Worm (Caenorhabditis elegans) whole organism, late embryonic: ENCODE results near the gene gst-9.

Experiments
- C08G9.2 ChIP-seq: sonication (generic microtip); optimal IDR thresholded peaks from 2 replicates; lab custom pipeline; 2016; ENCODE audit warnings: mild to moderate bottlenecking, missing genetic modification characterization, moderate library complexity, missing compliant biosample characterization
- C38D4.7 ChIP-seq: fragments of 200-800 bp; sonication (Bioruptor generic); optimal IDR thresholded peaks from 2 replicates; lab custom pipeline; 2018; ENCODE audit warnings: mild to moderate bottlenecking, missing genetic modification characterization, moderate library complexity, missing compliant biosample characterization
- T23F11.4 ChIP-seq: fragments of 200-800 bp; sonication (Bioruptor generic); optimal IDR thresholded peaks from 2 replicates; lab custom pipeline; 2018; ENCODE audit warnings: mild to moderate bottlenecking, missing genetic modification characterization, missing compliant biosample characterization
- ahr-1 ChIP-seq: sonication (generic microtip); optimal IDR thresholded peaks from 2 replicates; lab custom pipeline; 2016; ENCODE audit warnings: missing genetic modification characterization, missing compliant biosample characterization
- ceh-14 ChIP-seq: sonication (generic microtip); optimal IDR thresholded peaks from 2 replicates; lab custom pipeline; 2016; ENCODE audit warnings: missing genotype, missing genetic modification characterization, missing compliant biosample characterization
- ceh-18 ChIP-seq: sonication (generic microtip); optimal IDR thresholded peaks from 2 replicates; lab custom pipeline; 2016; ENCODE audit warnings: missing genetic modification characterization, missing compliant biosample characterization
- ceh-2 ChIP-seq: sonication (generic microtip); optimal IDR thresholded peaks from 2 replicates; lab custom pipeline; 2016; ENCODE audit warnings: missing genotype, missing genetic modification characterization, missing compliant biosample characterization
- ceh-24 ChIP-seq: sonication (generic microtip); optimal IDR thresholded peaks from 2 replicates; lab custom pipeline; 2016; ENCODE audit warnings: mild to moderate bottlenecking, missing genetic modification characterization, missing compliant biosample characterization
- ceh-30 ChIP-seq: fragments of 150-350 bp; optimal IDR thresholded peaks from 2 replicates; lab custom pipeline; 2014; ENCODE audit warnings: missing biosample characterization, missing genetic modification characterization
- ceh-34 ChIP-seq: sonication (generic microtip); optimal IDR thresholded peaks from 2 replicates; lab custom pipeline; 2016; ENCODE audit warnings: mild to moderate bottlenecking, missing genetic modification characterization, missing compliant biosample characterization
- ceh-48 ChIP-seq: sonication (generic microtip); optimal IDR thresholded peaks from 2 replicates; lab custom pipeline; 2016; ENCODE audit warnings: missing genetic modification characterization, inconsistent platforms, missing compliant biosample characterization
- ceh-6 ChIP-seq: fragments of 200-800 bp; sonication (Bioruptor generic); optimal IDR thresholded peaks from 2 replicates; lab custom pipeline; 2018; ENCODE audit warnings: mild to moderate bottlenecking, missing genetic modification characterization, missing compliant biosample characterization
- ceh-9 ChIP-seq: sonication (generic microtip); optimal IDR thresholded peaks from 2 replicates; lab custom pipeline; 2016; ENCODE audit warnings: mild to moderate bottlenecking, missing genetic modification characterization, inconsistent platforms, missing compliant biosample characterization
- che-1 ChIP-seq: sonication (generic microtip); optimal IDR thresholded peaks from 2 replicates; lab custom pipeline; 2016; ENCODE audit warnings: mild to moderate bottlenecking, missing genetic modification characterization, missing compliant biosample characterization
- dve-1 ChIP-seq: sonication (generic microtip); optimal IDR thresholded peaks from 2 replicates; lab custom pipeline; 2017; ENCODE audit warnings: antibody characterized with exemption, mild to moderate bottlenecking, missing genetic modification characterization, missing compliant biosample characterization
- elt-4 ChIP-seq: sonication (generic microtip); optimal IDR thresholded peaks from 2 replicates; lab custom pipeline; 2016; ENCODE audit warnings: missing genetic modification characterization, missing compliant biosample characterization
- ets-4 ChIP-seq: sonication (generic microtip); optimal IDR thresholded peaks from 2 replicates; lab custom pipeline; 2016; ENCODE audit warnings: missing genetic modification characterization, missing compliant biosample characterization
- eyg-1 ChIP-seq: sonication (generic microtip); optimal IDR thresholded peaks from 2 replicates; lab custom pipeline; 2016; ENCODE audit warnings: missing genotype, missing genetic modification characterization, missing compliant biosample characterization
- fax-1 ChIP-seq: sonication (generic microtip); optimal IDR thresholded peaks from 2 replicates; lab custom pipeline; 2016; ENCODE audit warnings: missing genotype, missing genetic modification characterization, missing compliant biosample characterization
- fkh-6 ChIP-seq: sonication (generic microtip); optimal IDR thresholded peaks from 2 replicates; lab custom pipeline; 2016; ENCODE audit warnings: missing genetic modification characterization, missing compliant biosample characterization
- hlh-13 ChIP-seq: fragments of 200-800 bp; sonication (Bioruptor generic); optimal IDR thresholded peaks from 2 replicates; lab custom pipeline; 2018; ENCODE audit warnings: mild to moderate bottlenecking, missing genetic modification characterization, missing compliant biosample characterization
- lin-11 ChIP-seq: fragments of 200-800 bp; sonication (Bioruptor generic); optimal IDR thresholded peaks from 2 replicates; lab custom pipeline; 2018; ENCODE audit warnings: mild to moderate bottlenecking, missing genetic modification characterization, missing compliant biosample characterization
- madf-2 ChIP-seq: sonication (generic microtip); optimal IDR thresholded peaks from 2 replicates; lab custom pipeline; 2017; ENCODE audit warnings: missing genetic modification characterization, missing compliant biosample characterization
- mec-3 ChIP-seq: sonication (generic microtip); optimal IDR thresholded peaks from 2 replicates; lab custom pipeline; 2016; ENCODE audit warnings: borderline replicate concordance, missing genetic modification characterization, missing compliant biosample characterization
- nfya-1 ChIP-seq: sonication (generic microtip); optimal IDR thresholded peaks from 2 replicates; lab custom pipeline; 2017; ENCODE audit warnings: missing genetic modification characterization, mild to moderate bottlenecking, missing compliant biosample characterization, antibody characterized with exemption, moderate library complexity
- nhr-11 ChIP-seq: fragments of 150-350 bp; optimal IDR thresholded peaks from 2 replicates; lab custom pipeline; 2014; ENCODE audit warnings: missing biosample characterization, missing genetic modification characterization
- nhr-232 ChIP-seq: sonication (generic microtip); optimal IDR thresholded peaks from 2 replicates; lab custom pipeline; 2016; ENCODE audit warnings: missing genetic modification characterization, missing compliant biosample characterization
- npax-4 ChIP-seq: sonication (generic microtip); optimal IDR thresholded peaks from 2 replicates; lab custom pipeline; 2016; ENCODE audit warnings: missing genetic modification characterization, missing compliant biosample characterization
- odd-2 ChIP-seq: sonication (generic microtip); optimal IDR thresholded peaks from 2 replicates; lab custom pipeline; 2017; ENCODE audit warnings: antibody characterized with exemption, mild to moderate bottlenecking, missing genetic modification characterization, missing compliant biosample characterization
- pat-9 ChIP-seq: fragments of 200-800 bp; sonication (Bioruptor generic); optimal IDR thresholded peaks from 2 replicates; lab custom pipeline; 2018; ENCODE audit warnings: mild to moderate bottlenecking, missing genetic modification characterization, moderate library complexity, missing compliant biosample characterization
- pha-2 ChIP-seq: sonication (generic microtip); optimal IDR thresholded peaks from 2 replicates; lab custom pipeline; 2017; ENCODE audit warnings: mild to moderate bottlenecking, missing genetic modification characterization, missing compliant biosample characterization
- ref-2 ChIP-seq: sonication (generic microtip); optimal IDR thresholded peaks from 2 replicates; lab custom pipeline; 2016; ENCODE audit warnings: missing genetic modification characterization, missing compliant biosample characterization
- rnt-1 ChIP-seq: sonication (generic microtip); optimal IDR thresholded peaks from 2 replicates; lab custom pipeline; 2016; ENCODE audit warnings: missing genetic modification characterization, missing compliant biosample characterization
- sdc-2 ChIP-seq: sonication (generic microtip); optimal IDR thresholded peaks from 2 replicates; lab custom pipeline; 2016; ENCODE audit warnings: missing genotype, missing genetic modification characterization, missing compliant biosample characterization
- sox-4 ChIP-seq: sonication (generic microtip); optimal IDR thresholded peaks from 2 replicates; lab custom pipeline; 2017; ENCODE audit warnings: mild to moderate bottlenecking, missing genetic modification characterization, inconsistent platforms, missing compliant biosample characterization
- tbx-7 ChIP-seq: sonication (generic microtip); optimal IDR thresholded peaks from 2 replicates; lab custom pipeline; 2016; ENCODE audit warnings: missing genotype, missing genetic modification characterization, missing compliant biosample characterization
- ttx-3 ChIP-seq: sonication (generic microtip); optimal IDR thresholded peaks from 2 replicates; lab custom pipeline; 2016; ENCODE audit warnings: missing genetic modification reagents, missing genetic modification characterization, missing compliant biosample characterization
- unc-3 ChIP-seq, 2 experiments: fragments of 200-800 bp in 1 of 2; sonication (Bioruptor generic) in 1 of 2; sonication (generic microtip) in 1 of 2; conservative IDR thresholded peaks in 1 of 2; optimal IDR thresholded peaks in 1 of 2; 2 replicates each; pipeline versions ENCODE4 v1.3.6 to Lab custom; 2016 to 2022; ENCODE audit warnings: missing compliant biosample characterization in 2 of 2, missing genetic modification characterization in 2 of 2, missing genetic modification reagents in 1 of 2
- unc-42 ChIP-seq: sonication (generic microtip); optimal IDR thresholded peaks from 2 replicates; lab custom pipeline; 2016; ENCODE audit warnings: missing genotype, missing genetic modification characterization, missing compliant biosample characterization
- unc-55 ChIP-seq: sonication (generic microtip); optimal IDR thresholded peaks from 2 replicates; lab custom pipeline; 2017; ENCODE audit warnings: missing biosample characterization, missing genetic modification reagents, missing genetic modification characterization
- unc-86 ChIP-seq: sonication (generic microtip); optimal IDR thresholded peaks from 2 replicates; lab custom pipeline; 2016; ENCODE audit warnings: missing genetic modification characterization, missing compliant biosample characterization
- zip-5 ChIP-seq: sonication (generic microtip); optimal IDR thresholded peaks from 2 replicates; lab custom pipeline; 2016; ENCODE audit warnings: missing genetic modification characterization, missing compliant biosample characterization
- ztf-16 ChIP-seq: sonication (generic microtip); optimal IDR thresholded peaks from 2 replicates; lab custom pipeline; 2017; ENCODE audit warnings: missing genetic modification characterization, missing compliant biosample characterization

The gst-9 gene

DNA sequence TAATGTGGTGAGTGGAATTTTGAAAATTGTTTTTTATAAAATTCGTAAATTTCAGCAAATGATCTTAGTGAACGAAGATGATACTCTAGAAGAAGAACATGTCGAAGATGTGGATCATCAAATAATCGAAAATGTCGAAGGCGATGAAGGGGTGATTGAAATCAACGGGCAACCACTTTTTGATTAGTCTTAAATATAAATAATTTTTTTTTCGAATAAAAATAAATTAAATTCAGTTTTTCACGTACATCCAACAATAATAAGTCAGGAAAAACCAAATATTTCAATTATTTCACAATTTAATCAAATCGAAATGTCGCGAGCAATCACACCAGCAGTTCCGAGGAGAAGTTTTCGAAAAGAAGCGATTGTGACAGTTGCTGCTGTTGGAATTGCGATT lies 46.4 kb downstream of the gst-9 start, which contains the start of gene ZK546.4:
Gene ZK546.4 (plus strand): TSS at position 301 of the 400 bp plus-strand sequence.
- TF ChIP-seq ceh-34 (tag; lab: Kevin White, UChicago) (no peak), ahr-1 (tag; lab: Kevin White, UChicago) (no peak), pha-2 (tag; lab: Kevin White, UChicago) (no peak), hlh-13 (GFP tag; lab: Kevin White, UChicago) (no peak), unc-86 (no peak), ceh-18 (tag; lab: Kevin White, UChicago) (no peak), mec-3 (tag; lab: Kevin White, UChicago) (no peak), tbx-7 (no peak)

DNA sequence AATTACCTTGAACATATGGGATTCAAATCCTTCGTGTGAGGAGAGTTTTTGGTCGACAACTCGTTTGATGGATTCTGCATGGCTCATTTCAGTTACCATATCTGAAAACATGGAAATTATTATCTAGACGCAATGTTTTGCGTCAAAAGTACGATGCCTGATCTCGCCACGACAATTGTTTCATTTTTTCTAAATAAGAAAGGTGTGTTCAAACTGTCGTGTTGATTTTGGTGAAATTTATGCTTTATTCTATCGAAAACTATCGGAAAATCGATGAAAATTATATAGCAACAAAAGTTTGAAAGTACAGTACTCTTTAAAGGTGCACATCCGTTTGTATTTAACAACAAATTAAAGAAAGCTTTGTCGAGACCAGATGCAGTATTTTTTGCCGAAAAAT lies 49.7 kb downstream of the gst-9 start, which contains the start of gene cblc-1:
Gene cblc-1 (minus strand): TSS at position 101 of the 400 bp plus-strand sequence.
- TF ChIP-seq nhr-232 (tag; lab: Kevin White, UChicago) = no peak
- no peak for TF ChIP-seq dve-1 (tag; lab: Kevin White, UChicago)
- no peak for TF ChIP-seq ref-2 (tag; lab: Kevin White, UChicago)

DNA sequence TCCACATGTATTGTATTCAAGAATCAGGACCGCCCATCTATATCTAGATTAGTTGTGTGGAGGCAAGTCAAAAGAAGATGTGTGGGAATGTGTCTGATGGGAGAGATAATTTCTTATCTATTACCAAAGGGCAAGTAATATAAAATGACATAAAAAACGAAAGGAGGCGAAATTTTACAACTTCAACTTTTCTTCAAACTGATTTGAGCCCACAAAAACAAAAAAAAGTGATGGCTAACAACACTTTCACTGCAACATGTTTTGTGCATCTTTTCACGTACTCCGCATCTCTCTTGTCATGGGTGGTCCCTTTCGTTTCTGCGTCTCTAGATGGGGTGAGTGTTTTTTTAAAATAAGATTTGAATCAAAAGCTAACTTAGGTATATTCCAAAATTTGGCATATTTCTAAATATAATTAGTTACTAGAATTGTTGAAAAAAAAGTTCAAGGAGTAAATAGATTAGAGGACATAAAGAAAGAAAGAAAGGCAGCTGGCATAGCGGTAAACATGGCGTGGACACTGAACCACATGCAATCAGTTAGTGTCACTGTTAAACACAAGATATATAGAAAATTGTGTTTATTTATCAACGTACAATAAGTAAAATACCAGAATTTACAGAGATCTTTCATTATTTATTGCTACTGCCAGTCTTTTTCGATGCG lies 50.3 kb downstream of the gst-9 start, which contains the start of gene ZK546.19:
Gene ZK546.19 (plus strand): TSS at position 186 of the 666 bp plus-strand sequence.
- no peak for TF ChIP-seq che-1
- peak; percentile 5 for TF ChIP-seq unc-42 (tag; lab: Kevin White, UChicago)
- TF ChIP-seq unc-55 (GFP tag; lab: Kevin White, UChicago) = no peak
- peak; percentile 27 for TF ChIP-seq rnt-1 (tag; lab: Kevin White, UChicago)
- TF ChIP-seq hlh-13 (GFP tag; lab: Kevin White, UChicago) = no peak
- TF ChIP-seq ceh-48 (tag; lab: Kevin White, UChicago) = no peak
- TF ChIP-seq ets-4 (tag; lab: Kevin White, UChicago) = no peak
- TF ChIP-seq nhr-11 (tag; lab: Kevin White, UChicago) = no peak

DNA sequence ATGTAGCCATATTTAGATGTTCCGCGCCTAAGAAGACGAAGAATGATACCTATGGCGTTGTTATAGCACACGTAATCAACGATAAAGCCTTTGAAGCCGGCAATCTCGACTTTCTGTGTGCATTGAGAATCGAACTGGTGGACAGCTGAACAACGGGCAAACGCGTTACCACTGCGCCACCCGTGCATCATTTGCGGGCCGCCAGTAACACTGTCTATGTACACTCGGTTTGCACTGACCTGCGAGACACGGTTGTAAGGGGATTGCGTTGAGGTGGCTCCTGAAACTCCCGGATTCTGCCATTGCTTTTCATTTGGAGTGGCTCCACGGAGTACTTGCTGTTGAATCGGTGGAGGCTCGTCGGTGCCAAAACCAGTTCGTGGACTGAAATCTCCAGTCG lies 51.0 kb downstream of the gst-9 start:
- TF ChIP-seq npax-4 (tag; lab: Kevin White, UChicago) (no peak), sox-4 (tag; lab: Kevin White, UChicago) (peak; percentile 43), ceh-30 (no peak), C38D4.7 (GFP tag; lab: Kevin White, UChicago) (peak; percentile 76), ceh-14 (tag; lab: Kevin White, UChicago) (no peak), pat-9 (tag; lab: Kevin White, UChicago) (peak; percentile 78), fax-1 (tag; lab: Kevin White, UChicago) (peak; percentile 16), unc-3 (GFP tag; conservative IDR thresholded peaks at IDR 0.05; lab: Robert Waterston, UW) (peak; percentile 33; the same call in 1 of the 2 replicates), unc-3 (tag; optimal IDR thresholded peaks at IDR 0.05; lab: Kevin White, UChicago) (peak; percentile 28), odd-2 (no peak), hlh-13 (GFP tag; lab: Kevin White, UChicago) (peak; percentile 24), fkh-6 (tag; lab: Kevin White, UChicago) (peak; percentile 69), pha-2 (tag; lab: Kevin White, UChicago) (peak; percentile 74), madf-2 (tag; lab: Kevin White, UChicago) (peak; percentile 74), ets-4 (tag; lab: Kevin White, UChicago) (no peak), unc-86 (peak; percentile 43), che-1 (peak; percentile 73), T23F11.4 (GFP tag; lab: Kevin White, UChicago) (peak; percentile 82), eyg-1 (tag; lab: Kevin White, UChicago) (no peak), unc-42 (tag; lab: Kevin White, UChicago) (no peak), ceh-48 (tag; lab: Kevin White, UChicago) (peak; percentile 2), sdc-2 (tag; lab: Kevin White, UChicago) (peak; percentile 67), ceh-2 (tag; lab: Kevin White, UChicago) (peak; percentile 22), ceh-9 (tag; lab: Kevin White, UChicago) (no peak), ttx-3 (tag; lab: Kevin White, UChicago) (peak; percentile 40), ztf-16 (tag; lab: Kevin White, UChicago) (peak; percentile 68), nfya-1 (peak; percentile 57), zip-5 (tag; lab: Kevin White, UChicago) (peak; percentile 30), unc-55 (GFP tag; lab: Kevin White, UChicago) (no peak), C08G9.2 (tag; lab: Kevin White, UChicago) (peak; percentile 43), mec-3 (tag; lab: Kevin White, UChicago) (peak; percentile 59), ceh-24 (tag; lab: Kevin White, UChicago) (no peak), ceh-6 (GFP tag; lab: Kevin White, UChicago) (peak; percentile 80), elt-4 (tag; lab: Kevin White, UChicago) (no peak), lin-11 (peak; percentile 58)
